Fruit fly (Drosophila melanogaster) whole organism, embryonic: ENCODE results near the gene Acp29AB.

ENCODE experiments used
- Aef1 ChIP-seq: fragments of 200-800 bp; sonication (Bioruptor generic); IDR thresholded peaks from 3 replicates; pipeline ENCODE4 v1.3.6; 2022; ENCODE audit warnings: missing biosample characterization, missing genetic modification characterization
- Awh ChIP-seq: fragments of 200-800 bp; sonication (Bioruptor generic); IDR thresholded peaks from 2 replicates; pipeline ENCODE4, ENCODE4 v1.3.6; 2022; ENCODE audit warnings: missing biosample characterization, missing genetic modification characterization
- BEAF-32 ChIP-seq: fragments of 200-800 bp; sonication (Bioruptor generic); optimal IDR thresholded peaks from 3 replicates; lab custom pipeline; 2017; ENCODE audit warnings: missing biosample characterization, missing genetic modification characterization, mild to moderate bottlenecking, moderate library complexity, missing genetic modification reagents
- CG10147 ChIP-seq: fragments of 200-800 bp; sonication (Bioruptor generic); optimal IDR thresholded peaks from 2 replicates; lab custom pipeline; 2019; ENCODE audit warnings: missing biosample characterization, mild to moderate bottlenecking, missing genetic modification characterization, moderate library complexity
- CG10321 ChIP-seq: fragments of 200-800 bp; sonication (Bioruptor generic); IDR thresholded peaks from 2 replicates; pipeline ENCODE4 v1.3.6; 2022; ENCODE audit warnings: missing biosample characterization, missing genetic modification characterization
- CG11398 ChIP-seq: fragments of 200-800 bp; sonication (Bioruptor generic); optimal IDR thresholded peaks from 2 replicates; lab custom pipeline; 2016; ENCODE audit warnings: missing biosample characterization, missing genetic modification characterization
- CG11695 ChIP-seq: fragments of 200-800 bp; sonication (Bioruptor generic); IDR thresholded peaks from 3 replicates; pipeline ENCODE4 v1.3.6; 2022; ENCODE audit warnings: missing biosample characterization, missing genetic modification characterization
- CG13624 ChIP-seq: fragments of 200-800 bp; sonication (Bioruptor generic); optimal IDR thresholded peaks from 2 replicates; lab custom pipeline; 2016; ENCODE audit warnings: missing biosample characterization, missing genetic modification characterization
- CG14050 ChIP-seq: fragments of 200-800 bp; sonication (Bioruptor generic); IDR thresholded peaks from 3 replicates; pipeline ENCODE4 v1.3.6; 2022; ENCODE audit warnings: missing biosample characterization, missing genetic modification characterization
- CG14860 ChIP-seq: fragments of 200-800 bp; sonication (Bioruptor generic); IDR thresholded peaks from 3 replicates; pipeline ENCODE4 v1.3.6; 2022; ENCODE audit warnings: missing biosample characterization, missing genetic modification characterization; ENCODE audit not compliant: partially characterized antibody
- CG15479 ChIP-seq: fragments of 200-800 bp; sonication (Bioruptor generic); optimal IDR thresholded peaks from 3 replicates; lab custom pipeline; 2019; ENCODE audit warnings: missing biosample characterization, mild to moderate bottlenecking, missing genetic modification characterization, moderate library complexity
- CG1603 ChIP-seq: fragments of 200-800 bp; sonication (Bioruptor generic); optimal IDR thresholded peaks from 2 replicates; lab custom pipeline; 2019; ENCODE audit warnings: missing biosample characterization, mild to moderate bottlenecking, missing genetic modification characterization, moderate library complexity
- CG16813 ChIP-seq: fragments of 200-800 bp; sonication (Bioruptor generic); IDR thresholded peaks from 3 replicates; pipeline ENCODE4 v1.3.6; 2022; ENCODE audit warnings: missing biosample characterization, missing genetic modification characterization; ENCODE audit not compliant: partially characterized antibody
- CG18476 ChIP-seq: fragments of 200-800 bp; sonication (Bioruptor generic); optimal IDR thresholded peaks from 2 replicates; lab custom pipeline; 2016; ENCODE audit warnings: missing biosample characterization, mild to moderate bottlenecking, missing genetic modification characterization
- CG2116 ChIP-seq: fragments of 200-800 bp; sonication (Bioruptor generic); optimal IDR thresholded peaks from 3 replicates; lab custom pipeline; 2018; ENCODE audit warnings: missing biosample characterization, mild to moderate bottlenecking, missing genetic modification characterization
- CG2129 ChIP-seq: fragments of 200-800 bp; sonication (Bioruptor generic); IDR thresholded peaks from 2 replicates; pipeline ENCODE4 v1.3.6; 2022; ENCODE audit warnings: missing biosample characterization, missing genetic modification characterization; ENCODE audit not compliant: partially characterized antibody
- CG3065 ChIP-seq: fragments of 200-800 bp; sonication (Bioruptor generic); optimal IDR thresholded peaks from 2 replicates; lab custom pipeline; 2016; ENCODE audit warnings: missing biosample characterization, missing genetic modification characterization
- CG6765 ChIP-seq: fragments of 200-800 bp; sonication (Bioruptor generic); optimal IDR thresholded peaks from 3 replicates; lab custom pipeline; 2017; ENCODE audit warnings: missing biosample characterization, mild to moderate bottlenecking, missing genetic modification characterization
- CG7963 ChIP-seq: fragments of 200-800 bp; sonication (Bioruptor generic); IDR thresholded peaks from 3 replicates; pipeline ENCODE4 v1.3.6; 2022; ENCODE audit warnings: missing biosample characterization, missing genetic modification characterization; ENCODE audit not compliant: partially characterized antibody
- CG8290 ChIP-seq, 3 experiments: fragments of 200-800 bp; sonication (Bioruptor generic); optimal IDR thresholded peaks; 2 replicates each; lab custom pipeline; 2016 to 2019; ENCODE audit warnings: missing biosample characterization in 3 of 3, missing genetic modification characterization in 3 of 3, mild to moderate bottlenecking in 2 of 3, moderate library complexity in 1 of 3
- CG9437 ChIP-seq: fragments of 200-800 bp; sonication (Bioruptor generic); optimal IDR thresholded peaks from 2 replicates; lab custom pipeline; 2018; ENCODE audit warnings: missing biosample characterization, mild to moderate bottlenecking, missing genetic modification characterization
- E2f2 ChIP-seq: fragments of 200-800 bp; sonication (Bioruptor generic); IDR thresholded peaks from 2 replicates; pipeline ENCODE4 v1.3.6; 2022; ENCODE audit warnings: missing biosample characterization, missing genetic modification characterization
- HLH4C ChIP-seq: fragments of 200-800 bp; sonication (Bioruptor generic); IDR thresholded peaks from 3 replicates; pipeline ENCODE4 v1.3.6; 2022; ENCODE audit warnings: missing biosample characterization, missing genetic modification characterization; ENCODE audit not compliant: partially characterized antibody
- Med ChIP-seq: fragments of 200-800 bp; sonication (Bioruptor generic); peaks from one replicate; lab custom pipeline; 2016; ENCODE audit warnings: missing biosample characterization, missing genetic modification characterization, mild to moderate bottlenecking, inconsistent platforms, moderate library complexity
- Meics ChIP-seq: fragments of 200-800 bp; sonication (Bioruptor generic); optimal IDR thresholded peaks from 2 replicates; lab custom pipeline; 2017; ENCODE audit warnings: missing biosample characterization, mild to moderate bottlenecking, missing genetic modification characterization
- Myb ChIP-seq: fragments of 200-800 bp; sonication (Bioruptor generic); optimal IDR thresholded peaks from 2 replicates; lab custom pipeline; 2016; ENCODE audit warnings: missing biosample characterization, missing genetic modification characterization
- Taf1 ChIP-seq: fragments of 200-800 bp; sonication (Bioruptor generic); IDR thresholded peaks from 2 replicates; pipeline ENCODE4 v1.3.6; 2022; ENCODE audit warnings: missing biosample characterization, missing genetic modification characterization
- bbx ChIP-seq: fragments of 200-800 bp; sonication (Bioruptor generic); IDR thresholded peaks from 2 replicates; pipeline ENCODE4 v1.3.6; 2022; ENCODE audit warnings: missing biosample characterization, missing genetic modification characterization; ENCODE audit not compliant: partially characterized antibody
- bcd ChIP-seq: fragments of 200-800 bp; sonication (Bioruptor generic); optimal IDR thresholded peaks from 2 replicates; lab custom pipeline; 2017; ENCODE audit warnings: missing biosample characterization, mild to moderate bottlenecking, missing genetic modification characterization
- bsh ChIP-seq, 2 experiments: fragments of 200-800 bp; sonication (Bioruptor generic); optimal IDR thresholded peaks; 2 replicates each; lab custom pipeline; 2017 to 2018; ENCODE audit warnings: mild to moderate bottlenecking in 2 of 2, missing biosample characterization in 2 of 2, missing genetic modification characterization in 2 of 2, moderate library complexity in 1 of 2
- dysf ChIP-seq: fragments of 200-800 bp; sonication (Bioruptor generic); IDR thresholded peaks from 3 replicates; pipeline ENCODE4 v1.3.6; 2022; ENCODE audit warnings: missing biosample characterization, missing genetic modification characterization
- esg ChIP-seq: fragments of 200-800 bp; sonication (Bioruptor generic); conservative IDR thresholded peaks from 2 replicates; pipeline ENCODE4 v1.3.6; 2022; ENCODE audit warnings: missing biosample characterization, missing genetic modification characterization
- eve ChIP-seq, 2 experiments: fragments of >200 bp; optimal IDR thresholded peaks; 2 replicates each; lab custom pipeline; 2017; ENCODE audit warnings: missing biosample characterization in 2 of 2, missing genetic modification characterization in 2 of 2
- exex ChIP-seq: fragments of 200-800 bp; sonication (Bioruptor generic); optimal IDR thresholded peaks from 4 replicates; lab custom pipeline; 2018; ENCODE audit warnings: missing biosample characterization, mild to moderate bottlenecking, missing genetic modification characterization, moderate library complexity
- fd64A ChIP-seq: fragments of 200-800 bp; sonication (Bioruptor generic); optimal IDR thresholded peaks from 3 replicates; lab custom pipeline; 2018; ENCODE audit warnings: missing biosample characterization, mild to moderate bottlenecking, missing genetic modification characterization
- fru ChIP-seq: fragments of >200 bp; optimal IDR thresholded peaks from 2 replicates; lab custom pipeline; 2017
- gem ChIP-seq: fragments of 200-800 bp; sonication (Bioruptor generic); optimal IDR thresholded peaks from 2 replicates; lab custom pipeline; 2019; ENCODE audit warnings: missing biosample characterization, mild to moderate bottlenecking, missing genetic modification characterization, moderate library complexity
- grau ChIP-seq: fragments of 200-800 bp; optimal IDR thresholded peaks from 3 replicates; lab custom pipeline; 2019; ENCODE audit warnings: missing biosample characterization, mild to moderate bottlenecking, missing genetic modification characterization, moderate library complexity
- h ChIP-seq: fragments of >200 bp; optimal IDR thresholded peaks from 2 replicates; lab custom pipeline; 2017
- knrl ChIP-seq: fragments of 200-800 bp; sonication (Bioruptor generic); IDR thresholded peaks from 3 replicates; pipeline ENCODE4 v1.3.6; 2022; ENCODE audit warnings: missing biosample characterization, missing genetic modification characterization; ENCODE audit not compliant: partially characterized antibody
- lab ChIP-seq: fragments of 200-800 bp; sonication (Bioruptor generic); optimal IDR thresholded peaks from 3 replicates; lab custom pipeline; 2017; ENCODE audit warnings: missing biosample characterization, missing genetic modification characterization, mild to moderate bottlenecking, moderate library complexity, missing genetic modification reagents
- mld ChIP-seq: fragments of 200-800 bp; sonication (Bioruptor generic); IDR thresholded peaks from 3 replicates; pipeline ENCODE4 v1.3.6; 2022; ENCODE audit warnings: missing biosample characterization, missing genetic modification characterization; ENCODE audit not compliant: partially characterized antibody
- nerfin-2 ChIP-seq: fragments of 200-800 bp; sonication (Bioruptor generic); IDR thresholded peaks from 2 replicates; pipeline ENCODE4 v1.3.6; 2022; ENCODE audit warnings: missing biosample characterization, missing genetic modification characterization; ENCODE audit not compliant: partially characterized antibody
- pzg ChIP-seq: fragments of 200-800 bp; sonication (Bioruptor generic); optimal IDR thresholded peaks from 3 replicates; lab custom pipeline; 2018; ENCODE audit warnings: missing biosample characterization, mild to moderate bottlenecking, missing genetic modification characterization, moderate library complexity
- sens-2 ChIP-seq: fragments of 200-800 bp; sonication (Bioruptor generic); IDR thresholded peaks from 2 replicates; pipeline ENCODE4 v1.3.6; 2022; ENCODE audit warnings: missing biosample characterization, missing genetic modification characterization
- sna ChIP-seq: fragments of 200-800 bp; sonication (Bioruptor generic); IDR thresholded peaks from 2 replicates; pipeline ENCODE4 v1.3.6; 2022; ENCODE audit warnings: missing biosample characterization, missing genetic modification characterization; ENCODE audit not compliant: partially characterized antibody
- trem ChIP-seq: fragments of 200-800 bp; optimal IDR thresholded peaks from 3 replicates; lab custom pipeline; 2019; ENCODE audit warnings: missing biosample characterization, mild to moderate bottlenecking, missing genetic modification characterization, moderate library complexity
- unc-4 ChIP-seq: fragments of 200-800 bp; sonication (Bioruptor generic); IDR thresholded peaks from 2 replicates; pipeline ENCODE4 v1.3.6; 2022; ENCODE audit warnings: missing biosample characterization, missing genetic modification characterization; ENCODE audit not compliant: partially characterized antibody
- vnd ChIP-seq: fragments of 200-800 bp; sonication (Bioruptor generic); IDR thresholded peaks from 3 replicates; pipeline ENCODE4 v1.3.6; 2022; ENCODE audit warnings: missing biosample characterization, missing genetic modification characterization; ENCODE audit not compliant: partially characterized antibody

The Acp29AB gene

dm6 chr2L:8374235-8374634, 18.8 kb downstream of the Acp29AB start, which contains the start of gene Wdr82 (continued):
- TF ChIP-seq CG10147 (GFP tag; lab: Kevin White, UChicago) (no peak), sna (GFP tag; lab: Robert Waterston, UW) (peak; percentile 73), fd64A (GFP tag; lab: Kevin White, UChicago) (no peak), lab (no peak), CG8290 (GFP tag; optimal IDR thresholded peaks at IDR 0.05; lab: Kevin White, UChicago) (no peak), CG8290 (tag; optimal IDR thresholded peaks at IDR 0.05; lab: Kevin White, UChicago) (peak in 1 of 2 experiments; percentile 10), grau (tag; lab: Kevin White, UChicago) (peak; percentile 3), CG11695 (no peak), esg (GFP tag; lab: Robert Waterston, UW) (no peak), Awh (GFP tag; lab: Robert Waterston, UW) (no peak), BEAF-32 (peak; percentile 65), pzg (GFP tag; lab: Kevin White, UChicago) (peak; percentile 65), Aef1 (no peak), CG10321 (GFP tag; lab: Robert Waterston, UW) (no peak), Taf1 (GFP tag; lab: Robert Waterston, UW) (no peak), gem (tag; lab: Kevin White, UChicago) (no peak), CG14860 (GFP tag; lab: Robert Waterston, UW) (peak; percentile 62), bsh (GFP tag; optimal IDR thresholded peaks at IDR 0.05; lab: Kevin White, UChicago) (no peak), CG18476 (no peak), CG13624 (GFP tag; lab: Kevin White, UChicago) (no peak), CG3065 (GFP tag; lab: Kevin White, UChicago) (no peak), unc-4 (GFP tag; lab: Robert Waterston, UW) (peak; percentile 76), Myb (GFP tag; lab: Kevin White, UChicago) (peak; percentile 52), Meics (GFP tag; lab: Kevin White, UChicago) (no peak), h (lab: Kevin White, UChicago) (no peak), fru (no peak), bcd (no peak), CG2129 (GFP tag; lab: Robert Waterston, UW) (peak; percentile 55; the same call in 1 of the 2 replicates), HLH4C (GFP tag; lab: Robert Waterston, UW) (peak; percentile 84), CG16813 (peak; percentile 69), eve (GFP tag; optimal IDR thresholded peaks at IDR 0.05; lab: Kevin White, UChicago) (no peak), CG14050 (GFP tag; lab: Robert Waterston, UW) (no peak), nerfin-2 (GFP tag; lab: Robert Waterston, UW) (peak; percentile 76; the same call in 1 of the 2 replicates), vnd (GFP tag; lab: Robert Waterston, UW) (peak; percentile 65), CG11398 (GFP tag; lab: Kevin White, UChicago) (no peak), mld (GFP tag; lab: Robert Waterston, UW) (peak; percentile 59; the same call in 1 of the 3 replicates), CG2116 (GFP tag; lab: Kevin White, UChicago) (peak; percentile 61), CG15479 (no peak), Med (GFP tag; lab: Kevin White, UChicago) (peak; percentile 2), CG6765 (no peak), CG9437 (no peak), CG7963 (GFP tag; lab: Robert Waterston, UW) (peak; percentile 70; the same call in 1 of the 3 replicates), exex (tag; lab: Kevin White, UChicago) (peak; percentile 7), trem (peak; percentile 42), E2f2 (GFP tag; lab: Robert Waterston, UW) (peak; percentile 88), knrl (GFP tag; lab: Robert Waterston, UW) (peak; percentile 55; the same call in 2 of the 3 replicates), CG1603 (peak; percentile 44), sens-2 (GFP tag; lab: Robert Waterston, UW) (no peak), dysf (GFP tag; lab: Robert Waterston, UW) (no peak), bbx (GFP tag; lab: Robert Waterston, UW) (peak; percentile 87)
